Worm (Caenorhabditis elegans): Measurements from ENCODE around the gene htrl-1.

- TF ChIP-seq zag-1 (tag; optimal IDR thresholded peaks at IDR 0.05) (no peak), ztf-11 (tag; optimal IDR thresholded peaks at IDR 0.05) (no peak), ceh-8 (GFP tag; optimal IDR thresholded peaks at IDR 0.05) (no peak), mdl-1 (tag; optimal IDR thresholded peaks at IDR 0.05) (no peak)
Observed at ce11 chrV:11514677-11515076, 18.5 kb upstream of the htrl-1 start, which contains the start of gene C55A6.6.

Data from whole organism, L1 larva.